Worm (Caenorhabditis elegans) whole organism, young adult: Measurements from ENCODE around the gene C35D10.6.

ENCODE experiments used
- C17E4.6 ChIP-seq: fragments of 200-800 bp; sonication (Bioruptor generic); IDR thresholded peaks from 2 replicates; pipeline ENCODE4 v1.3.6; 2022; ENCODE audit warnings: missing genetic modification reagents, missing genetic modification characterization, missing compliant biosample characterization
- F23B12.7 ChIP-seq: sonication (generic microtip); optimal IDR thresholded peaks from 2 replicates; lab custom pipeline; 2017; ENCODE audit warnings: missing genetic modification characterization, mild to moderate bottlenecking, missing compliant biosample characterization, antibody characterized with exemption, moderate library complexity; ENCODE audit not compliant: insufficient read depth
- F37B4.10 ChIP-seq: fragments of 200-800 bp; sonication (Bioruptor generic); IDR thresholded peaks from 2 replicates; pipeline ENCODE4 v1.3.6; 2022; ENCODE audit warnings: missing genetic modification characterization, missing compliant biosample characterization
- F39B2.1 ChIP-seq: fragments of 200-800 bp; sonication (Bioruptor generic); IDR thresholded peaks from 2 replicates; pipeline ENCODE4 v1.3.6; 2022; ENCODE audit warnings: missing genetic modification reagents, missing genetic modification characterization, missing compliant biosample characterization
- K11D2.4 ChIP-seq: fragments of 200-800 bp; sonication (Bioruptor generic); IDR thresholded peaks from 2 replicates; pipeline ENCODE4 v1.3.6; 2022; ENCODE audit warnings: missing genetic modification reagents, missing genetic modification characterization, missing compliant biosample characterization
- T07F8.4 ChIP-seq: sonication (generic microtip); optimal IDR thresholded peaks from 2 replicates; lab custom pipeline; 2016; ENCODE audit warnings: mild to moderate bottlenecking, missing genetic modification characterization, moderate library complexity, missing compliant biosample characterization
- Y67H2A.10 ChIP-seq: fragments of 200-800 bp; sonication (Bioruptor generic); conservative IDR thresholded peaks from 2 replicates; pipeline ENCODE4 v1.3.6; 2022; ENCODE audit warnings: missing genetic modification reagents, missing genetic modification characterization, missing compliant biosample characterization
- aptf-2 ChIP-seq: fragments of 200-800 bp; sonication (Bioruptor generic); conservative IDR thresholded peaks from 2 replicates; pipeline ENCODE4 v1.3.6; 2022; ENCODE audit warnings: missing genetic modification reagents, missing genetic modification characterization, missing compliant biosample characterization
- athp-1 ChIP-seq: sonication (generic microtip); optimal IDR thresholded peaks from 2 replicates; lab custom pipeline; 2017; ENCODE audit warnings: mild to moderate bottlenecking, missing genetic modification characterization, missing compliant biosample characterization
- attf-5 ChIP-seq: fragments of 200-800 bp; sonication (Bioruptor generic); optimal IDR thresholded peaks from 2 replicates; lab custom pipeline; 2018; ENCODE audit warnings: mild to moderate bottlenecking, missing genetic modification characterization, missing compliant biosample characterization
- attf-6 ChIP-seq: fragments of 200-800 bp; sonication (Bioruptor generic); IDR thresholded peaks from 2 replicates; pipeline ENCODE4 v1.3.6; 2022; ENCODE audit warnings: missing genetic modification reagents, missing genetic modification characterization, missing compliant biosample characterization
- bed-1 ChIP-seq: fragments of 200-800 bp; sonication (Bioruptor generic); IDR thresholded peaks from 2 replicates; pipeline ENCODE4 v1.3.6; 2022; ENCODE audit warnings: missing genetic modification reagents, missing genetic modification characterization, missing compliant biosample characterization
- ceh-40 ChIP-seq: fragments of 200-800 bp; sonication (Bioruptor generic); IDR thresholded peaks from 2 replicates; pipeline ENCODE4 v1.3.6; 2022; ENCODE audit warnings: missing genetic modification characterization, missing compliant biosample characterization
- ceh-91 ChIP-seq: fragments of 200-800 bp; sonication (Bioruptor generic); IDR thresholded peaks from 2 replicates; pipeline ENCODE4 v1.3.6; 2022; ENCODE audit warnings: missing genetic modification reagents, missing genetic modification characterization, missing compliant biosample characterization
- dox-1 ChIP-seq: fragments of 200-800 bp; sonication (Bioruptor generic); IDR thresholded peaks from 2 replicates; pipeline ENCODE4 v1.3.6; 2022; ENCODE audit warnings: missing genetic modification reagents, missing genetic modification characterization, missing compliant biosample characterization
- dpff-1 ChIP-seq: sonication (generic microtip); optimal IDR thresholded peaks from 2 replicates; lab custom pipeline; 2017; ENCODE audit warnings: mild to moderate bottlenecking, missing genetic modification characterization, missing compliant biosample characterization
- efl-1 ChIP-seq: fragments of 150-350 bp; optimal IDR thresholded peaks from 2 replicates; lab custom pipeline; 2014; ENCODE audit warnings: missing biosample characterization, missing genetic modification reagents, missing genetic modification characterization
- ekl-4 ChIP-seq: fragments of 200-800 bp; sonication (Bioruptor generic); IDR thresholded peaks from 2 replicates; pipeline ENCODE4 v1.3.6; 2022; ENCODE audit warnings: missing genetic modification reagents, missing genetic modification characterization, missing compliant biosample characterization
- fkh-3 ChIP-seq: sonication (generic microtip); optimal IDR thresholded peaks from 2 replicates; lab custom pipeline; 2016; ENCODE audit warnings: mild to moderate bottlenecking, missing genetic modification characterization, missing compliant biosample characterization
- him-1 ChIP-seq: sonication (generic microtip); optimal IDR thresholded peaks from 2 replicates; lab custom pipeline; 2016; ENCODE audit warnings: missing genotype, missing genetic modification reagents, missing genetic modification characterization, missing compliant biosample characterization
- hlh-12 ChIP-seq: sonication (generic microtip); optimal IDR thresholded peaks from 2 replicates; lab custom pipeline; 2016; ENCODE audit warnings: missing genetic modification characterization, missing compliant biosample characterization
- hlh-26 ChIP-seq: fragments of 200-800 bp; sonication (Bioruptor generic); conservative IDR thresholded peaks from 2 replicates; pipeline ENCODE4 v1.3.6; 2022; ENCODE audit warnings: missing genetic modification reagents, missing genetic modification characterization, missing compliant biosample characterization
- hmg-1.2 ChIP-seq: fragments of 200-800 bp; sonication (Bioruptor generic); IDR thresholded peaks from 2 replicates; pipeline ENCODE4 v1.3.6; 2022; ENCODE audit warnings: missing genetic modification reagents, missing genetic modification characterization, missing compliant biosample characterization
- hsf-1 ChIP-seq: fragments of 200-800 bp; sonication (Bioruptor generic); IDR thresholded peaks from 2 replicates; pipeline ENCODE4 v1.3.6; 2022; ENCODE audit warnings: missing genetic modification reagents, missing genetic modification characterization, missing compliant biosample characterization
- let-526 ChIP-seq: fragments of 200-800 bp; sonication (Bioruptor generic); IDR thresholded peaks from 2 replicates; pipeline ENCODE4 v1.3.6; 2022; ENCODE audit warnings: missing genetic modification reagents, missing genetic modification characterization, missing compliant biosample characterization
- lin-54 ChIP-seq: fragments of 200-800 bp; sonication (Bioruptor generic); optimal IDR thresholded peaks from 2 replicates; lab custom pipeline; 2018; ENCODE audit warnings: mild to moderate bottlenecking, missing genetic modification characterization, missing compliant biosample characterization
- lsy-27 ChIP-seq: sonication (generic microtip); optimal IDR thresholded peaks from 2 replicates; lab custom pipeline; 2017; ENCODE audit warnings: missing genetic modification characterization, mild to moderate bottlenecking, missing compliant biosample characterization, antibody characterized with exemption, missing genotype, borderline replicate concordance; ENCODE audit not compliant: insufficient read depth
- madf-6 ChIP-seq: fragments of 200-800 bp; sonication (Bioruptor generic); IDR thresholded peaks from 2 replicates; pipeline ENCODE4 v1.3.6; 2022; ENCODE audit warnings: missing genetic modification reagents, missing genetic modification characterization, missing compliant biosample characterization
- madf-8 ChIP-seq: fragments of 200-800 bp; sonication (Bioruptor generic); conservative IDR thresholded peaks from 2 replicates; pipeline ENCODE4 v1.3.6; 2022; ENCODE audit warnings: missing genetic modification reagents, missing genetic modification characterization, missing compliant biosample characterization
- nfya-1 ChIP-seq: sonication (generic microtip); optimal IDR thresholded peaks from 2 replicates; lab custom pipeline; 2017; ENCODE audit warnings: antibody characterized with exemption, missing compliant biosample characterization, missing genetic modification characterization, borderline replicate concordance; ENCODE audit not compliant: insufficient read depth
- pbrm-1 ChIP-seq: fragments of 200-800 bp; sonication (Bioruptor generic); IDR thresholded peaks from 2 replicates; pipeline ENCODE4 v1.3.6; 2022; ENCODE audit warnings: missing genetic modification reagents, missing genetic modification characterization, missing compliant biosample characterization
- repo-1 ChIP-seq: sonication (generic microtip); optimal IDR thresholded peaks from 2 replicates; lab custom pipeline; 2017; ENCODE audit warnings: mild to moderate bottlenecking, missing genetic modification characterization, missing compliant biosample characterization
- sdz-38 ChIP-seq: sonication (generic microtip); optimal IDR thresholded peaks from 2 replicates; lab custom pipeline; 2016; ENCODE audit warnings: missing genotype, missing genetic modification characterization, missing compliant biosample characterization
- snpc-4 ChIP-seq, 5 experiments: fragments of 150-350 bp in 1 of 5; sonication (generic microtip) in 4 of 5; optimal IDR thresholded peaks; 2 replicates each; lab custom pipeline; 2014 to 2018; ENCODE audit warnings: missing genetic modification characterization in 5 of 5, missing biosample characterization in 3 of 5, antibody characterized with exemption in 2 of 5, mild to moderate bottlenecking in 2 of 5, missing compliant biosample characterization in 2 of 5, missing genotype in 2 of 5, moderate library complexity in 2 of 5, missing genetic modification reagents in 1 of 5
- sptf-2 ChIP-seq: fragments of 200-800 bp; sonication (Bioruptor generic); optimal IDR thresholded peaks from 2 replicates; lab custom pipeline; 2018; ENCODE audit warnings: mild to moderate bottlenecking, missing genetic modification characterization, missing compliant biosample characterization
- unc-62 ChIP-seq: fragments of 150-350 bp; optimal IDR thresholded peaks from 2 replicates; lab custom pipeline; 2014; ENCODE audit warnings: missing biosample characterization, missing genetic modification reagents, missing genetic modification characterization
- xnd-1 ChIP-seq: sonication (generic microtip); optimal IDR thresholded peaks from 2 replicates; lab custom pipeline; 2016; ENCODE audit warnings: missing genotype, missing genetic modification reagents, missing genetic modification characterization, missing compliant biosample characterization
- ztf-18 ChIP-seq: sonication (generic microtip); optimal IDR thresholded peaks from 2 replicates; lab custom pipeline; 2016; ENCODE audit warnings: missing genotype, mild to moderate bottlenecking, missing genetic modification characterization, missing compliant biosample characterization

C35D10.6 gene

DNA sequence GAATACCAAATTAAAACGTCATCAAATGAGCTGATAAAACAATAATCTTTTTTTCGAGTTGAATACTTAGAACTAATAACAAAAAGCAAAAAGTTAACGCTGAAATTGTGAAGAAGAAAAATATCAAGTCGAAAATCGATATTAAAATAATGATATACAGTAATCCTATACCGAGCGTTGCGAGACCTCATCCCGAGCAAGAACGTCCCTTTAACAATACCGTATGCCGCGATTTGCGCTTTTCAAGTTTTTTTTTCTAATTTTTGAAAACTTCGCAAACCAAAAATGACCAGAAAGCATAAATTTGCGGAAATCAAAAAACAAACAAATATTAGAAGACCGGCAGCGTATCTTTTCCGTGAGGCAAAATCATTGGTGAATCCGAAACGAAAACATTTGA, 31.9 kb downstream of the C35D10.6 start, which contains the start of gene F26F4.5 (continued):
- no peak for TF ChIP-seq snpc-4 (GFP tag; optimal IDR thresholded peaks at IDR 0.05; lab: Kevin White, UChicago)
- no peak for TF ChIP-seq snpc-4 (tag; optimal IDR thresholded peaks at IDR 0.05; lab: Kevin White, UChicago)
- TF ChIP-seq hmg-1.2: 0 out of 2 replicates have a peak, but pooled peaks have one; percentile 14
- TF ChIP-seq ekl-4 (GFP tag; lab: Robert Waterston, UW): no peak
- TF ChIP-seq C17E4.6 (GFP tag; lab: Robert Waterston, UW): no peak
- TF ChIP-seq lin-54 (GFP tag; lab: Kevin White, UChicago): peak; percentile 12
- no peak for TF ChIP-seq dpff-1 (tag; lab: Kevin White, UChicago)
- TF ChIP-seq ceh-40: no peak
- TF ChIP-seq xnd-1 (tag; lab: Kevin White, UChicago): peak; percentile 84
- no peak for TF ChIP-seq sptf-2 (GFP tag; lab: Kevin White, UChicago)
- no peak for TF ChIP-seq unc-62 (GFP tag; lab: Kevin White, UChicago)
- 0 out of 2 replicates have a peak, but pooled peaks have one; percentile 8 for TF ChIP-seq dox-1 (GFP tag; lab: Robert Waterston, UW)
- TF ChIP-seq madf-6 (GFP tag; lab: Robert Waterston, UW): peak; percentile 90
- TF ChIP-seq aptf-2 (GFP tag; lab: Robert Waterston, UW): no peak
- TF ChIP-seq F39B2.1 (GFP tag; lab: Robert Waterston, UW): no peak
- no peak for TF ChIP-seq repo-1 (tag; lab: Kevin White, UChicago)
- no peak for TF ChIP-seq attf-5
- no peak for TF ChIP-seq T07F8.4
- TF ChIP-seq him-1 (tag; lab: Kevin White, UChicago): no peak
- TF ChIP-seq ztf-18: peak; percentile 21
- no peak for TF ChIP-seq attf-6 (GFP tag; lab: Robert Waterston, UW)
- no peak for TF ChIP-seq let-526

DNA sequence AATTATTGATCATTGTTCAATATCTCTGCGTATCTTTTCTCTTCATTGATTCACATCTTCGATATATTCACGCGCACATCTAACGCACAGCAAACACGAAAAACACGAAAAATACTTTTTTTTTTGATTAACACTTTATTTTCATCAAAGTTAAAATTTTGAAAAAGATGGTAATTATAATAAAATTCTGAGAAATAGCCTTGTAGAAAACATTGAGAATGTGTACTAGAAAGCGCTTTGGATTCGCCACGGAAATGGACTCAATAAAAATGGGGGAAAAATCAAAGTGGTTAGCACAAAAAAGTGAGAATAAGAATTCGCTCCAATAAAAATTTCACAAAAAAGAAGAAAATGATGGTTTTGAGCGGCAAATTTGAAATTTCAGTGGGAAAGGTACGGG, 34.4 kb downstream of the C35D10.6 start, which contains the start of gene F26F4.6:
F26F4.6 (minus strand) TSS at position 101 of the 400 bp plus-strand sequence.
- TF ChIP-seq pbrm-1 (GFP tag; lab: Robert Waterston, UW) (no peak), efl-1 (GFP tag; lab: Kevin White, UChicago) (no peak), lsy-27 (tag; lab: Kevin White, UChicago) (no peak), athp-1 (tag; lab: Kevin White, UChicago) (no peak), madf-8 (no peak), F23B12.7 (tag; lab: Kevin White, UChicago) (no peak), hlh-12 (no peak), fkh-3 (tag; lab: Kevin White, UChicago) (no peak), ceh-91 (GFP tag; lab: Robert Waterston, UW) (no peak), aptf-2 (GFP tag; lab: Robert Waterston, UW) (no peak), K11D2.4 (GFP tag; lab: Robert Waterston, UW) (no peak), hlh-26 (no peak), hmg-1.2 (no peak), unc-62 (GFP tag; lab: Kevin White, UChicago) (no peak), F37B4.10 (GFP tag; lab: Robert Waterston, UW) (no peak), nfya-1 (tag; lab: Kevin White, UChicago) (no peak), sdz-38 (no peak), hsf-1 (GFP tag; lab: Robert Waterston, UW) (no peak), bed-1 (GFP tag; lab: Robert Waterston, UW) (no peak), Y67H2A.10 (GFP tag; lab: Robert Waterston, UW) (no peak)
- TF ChIP-seq, all 124 proteins: peak for 0
